Fruit fly (Drosophila melanogaster): ENCODE results near the gene Tie.

Tie gene

dm6 chr3L:4546650-4547049 is 14.7 kb upstream of the Tie start:
- TF ChIP-seq insv (optimal IDR thresholded peaks at IDR 0.05) (no peak), Sin3A (optimal IDR thresholded peaks at IDR 0.05) (no peak), Myc (optimal IDR thresholded peaks at IDR 0.05) (no peak), psq (optimal IDR thresholded peaks at IDR 0.05) (no peak)

- no peak for TF ChIP-seq insv (optimal IDR thresholded peaks at IDR 0.05)
- no peak for TF ChIP-seq h (optimal IDR thresholded peaks at IDR 0.05)
- TF ChIP-seq Sin3A (optimal IDR thresholded peaks at IDR 0.05): no peak
- TF ChIP-seq psq (optimal IDR thresholded peaks at IDR 0.05): no peak
- no peak for TF ChIP-seq Myc (optimal IDR thresholded peaks at IDR 0.05)
- no peak for TF ChIP-seq ttk (optimal IDR thresholded peaks at IDR 0.05)
These were observed 13.8 kb upstream of the Tie start for dm6 chr3L:4545731-4546130.

dm6 chr3L:4545138-4545537 is 13.2 kb upstream of the Tie start:
- TF ChIP-seq Myc (optimal IDR thresholded peaks at IDR 0.05) (no peak), ttk (optimal IDR thresholded peaks at IDR 0.05) (no peak), Sin3A (optimal IDR thresholded peaks at IDR 0.05) (no peak), insv (optimal IDR thresholded peaks at IDR 0.05) (no peak), psq (optimal IDR thresholded peaks at IDR 0.05) (no peak), h (optimal IDR thresholded peaks at IDR 0.05) (no peak)

- TF ChIP-seq Myc (optimal IDR thresholded peaks at IDR 0.05) (no peak), insv (optimal IDR thresholded peaks at IDR 0.05) (no peak), h (optimal IDR thresholded peaks at IDR 0.05) (no peak), ttk (optimal IDR thresholded peaks at IDR 0.05) (no peak), psq (optimal IDR thresholded peaks at IDR 0.05) (no peak), Sin3A (optimal IDR thresholded peaks at IDR 0.05) (no peak)
These were observed 12.7 kb upstream of the Tie start for dm6 chr3L:4544633-4545032.

- TF ChIP-seq insv (optimal IDR thresholded peaks at IDR 0.05): no peak
- TF ChIP-seq ttk (optimal IDR thresholded peaks at IDR 0.05): no peak
- TF ChIP-seq Myc (optimal IDR thresholded peaks at IDR 0.05): no peak
- no peak for TF ChIP-seq Sin3A (optimal IDR thresholded peaks at IDR 0.05)
- TF ChIP-seq psq (optimal IDR thresholded peaks at IDR 0.05): no peak
- no peak for TF ChIP-seq h (optimal IDR thresholded peaks at IDR 0.05)
These were observed 11.9 kb upstream of the Tie start for dm6 chr3L:4543807-4544197.

dm6 chr3L:4543034-4543806 is 11.3 kb upstream of the Tie start:
- no peak for TF ChIP-seq Sin3A (optimal IDR thresholded peaks at IDR 0.05)
- TF ChIP-seq psq (optimal IDR thresholded peaks at IDR 0.05): no peak
- no peak for TF ChIP-seq Myc (optimal IDR thresholded peaks at IDR 0.05)
- TF ChIP-seq ttk (optimal IDR thresholded peaks at IDR 0.05): no peak
- TF ChIP-seq h (optimal IDR thresholded peaks at IDR 0.05): no peak
- no peak for TF ChIP-seq insv (optimal IDR thresholded peaks at IDR 0.05)

- TF ChIP-seq Sin3A (optimal IDR thresholded peaks at IDR 0.05): no peak
- TF ChIP-seq Myc (optimal IDR thresholded peaks at IDR 0.05): no peak
- no peak for TF ChIP-seq insv (optimal IDR thresholded peaks at IDR 0.05)
- no peak for TF ChIP-seq h (optimal IDR thresholded peaks at IDR 0.05)
- no peak for TF ChIP-seq psq (optimal IDR thresholded peaks at IDR 0.05)
- TF ChIP-seq ttk (optimal IDR thresholded peaks at IDR 0.05): no peak
These were observed 10.6 kb upstream of the Tie start for dm6 chr3L:4542530-4542929.

dm6 chr3L:4541573-4542371 is 9.8 kb upstream of the Tie start, which contains the start of gene CG11357:
Gene CG11357, plus strand, starts transcription at chr3L:4542051.
- TF ChIP-seq Myc (optimal IDR thresholded peaks at IDR 0.05): no peak
- no peak for TF ChIP-seq h (optimal IDR thresholded peaks at IDR 0.05)
- no peak for TF ChIP-seq insv (optimal IDR thresholded peaks at IDR 0.05)
- TF ChIP-seq Sin3A (optimal IDR thresholded peaks at IDR 0.05): no peak
- no peak for TF ChIP-seq psq (optimal IDR thresholded peaks at IDR 0.05)
- TF ChIP-seq ttk (optimal IDR thresholded peaks at IDR 0.05): no peak

- TF ChIP-seq ttk (optimal IDR thresholded peaks at IDR 0.05): no peak
- TF ChIP-seq Sin3A (optimal IDR thresholded peaks at IDR 0.05): no peak
- no peak for TF ChIP-seq psq (optimal IDR thresholded peaks at IDR 0.05)
These were observed 9.1 kb upstream of the Tie start, which contains the start of gene CG32243 for dm6 chr3L:4541070-4541469. Gene CG32243, minus strand, starts transcription at chr3L:4541244.

- TF ChIP-seq ttk (optimal IDR thresholded peaks at IDR 0.05) (no peak), insv (optimal IDR thresholded peaks at IDR 0.05) (no peak), Sin3A (optimal IDR thresholded peaks at IDR 0.05) (no peak), h (optimal IDR thresholded peaks at IDR 0.05) (no peak), psq (optimal IDR thresholded peaks at IDR 0.05) (no peak), Myc (optimal IDR thresholded peaks at IDR 0.05) (no peak)
These were observed 2.5 kb upstream of the Tie start for dm6 chr3L:4534481-4534880.

- no peak for TF ChIP-seq psq (optimal IDR thresholded peaks at IDR 0.05)
- TF ChIP-seq insv (optimal IDR thresholded peaks at IDR 0.05): no peak
- TF ChIP-seq ttk (optimal IDR thresholded peaks at IDR 0.05): no peak
- TF ChIP-seq Sin3A (optimal IDR thresholded peaks at IDR 0.05): no peak
These were observed 2.0 kb upstream of the Tie start for dm6 chr3L:4533941-4534340.

- TF ChIP-seq Sin3A (optimal IDR thresholded peaks at IDR 0.05): no peak
- no peak for TF ChIP-seq h (optimal IDR thresholded peaks at IDR 0.05)
- TF ChIP-seq insv (optimal IDR thresholded peaks at IDR 0.05): no peak
- TF ChIP-seq psq (optimal IDR thresholded peaks at IDR 0.05): no peak
- TF ChIP-seq Myc (optimal IDR thresholded peaks at IDR 0.05): no peak
- TF ChIP-seq ttk (optimal IDR thresholded peaks at IDR 0.05): no peak
These were observed 1.1 kb upstream of the Tie start, which contains the start of gene CG11353 for dm6 chr3L:4532841-4533619. Gene CG11353, plus strand, starts transcription at chr3L:4533170.
